Fruit fly (Drosophila melanogaster) whole organism: Measurements from ENCODE around the gene Sec63.

Experiments used
- Dll ChIP-seq: fragments of >200 bp; optimal IDR thresholded peaks from 2 replicates; lab custom pipeline; 2017
- EcR ChIP-seq, 2 experiments: fragments of >200 bp; optimal IDR thresholded peaks; 2 replicates each; lab custom pipeline; 2017; ENCODE audit warnings: missing biosample characterization in 2 of 2, missing genetic modification characterization in 2 of 2, missing genetic modification reagents in 2 of 2
- pan ChIP-seq: fragments of >200 bp; optimal IDR thresholded peaks from 2 replicates; lab custom pipeline; 2017
- psq ChIP-seq: fragments of >200 bp; optimal IDR thresholded peaks from 2 replicates; lab custom pipeline; 2017

- TF ChIP-seq Dll (lab: Kevin White, UChicago) (no peak), EcR (GFP tag; optimal IDR thresholded peaks at IDR 0.05; lab: Kevin White, UChicago) (no peak), psq (lab: Kevin White, UChicago) (no peak), pan (lab: Kevin White, UChicago) (no peak)
These were observed 40.6 kb upstream of the Sec63 start, which contains the start of gene CG8607 for dm6 chr3L:7319768-7320167.
